Fruit fly (Drosophila melanogaster) whole organism, prepupa: ENCODE results near the gene CG4069.

Source experiments
- Blimp-1 ChIP-seq: fragments of 200-800 bp; sonication (Bioruptor generic); optimal IDR thresholded peaks from 3 replicates; lab custom pipeline; 2017; ENCODE audit warnings: missing biosample characterization, missing genetic modification characterization, mild to moderate bottlenecking, moderate library complexity, missing genetic modification reagents
- CG10631 ChIP-seq: fragments of 200-800 bp; sonication (Bioruptor generic); optimal IDR thresholded peaks from 2 replicates; lab custom pipeline; 2016; ENCODE audit warnings: missing biosample characterization, missing genetic modification characterization
- CG10669 ChIP-seq: fragments of 200-800 bp; sonication (Bioruptor generic); optimal IDR thresholded peaks from 3 replicates; lab custom pipeline; 2018; ENCODE audit warnings: missing biosample characterization, mild to moderate bottlenecking, missing genetic modification characterization, moderate library complexity
- CG11294 ChIP-seq: fragments of 200-800 bp; sonication (Bioruptor generic); IDR thresholded peaks from 2 replicates; pipeline ENCODE4 v1.3.6; 2022; ENCODE audit warnings: missing biosample characterization, missing genetic modification characterization
- CG11762 ChIP-seq: fragments of 200-800 bp; sonication (Bioruptor generic); optimal IDR thresholded peaks from 3 replicates; lab custom pipeline; 2016; ENCODE audit warnings: missing biosample characterization, missing genetic modification characterization; ENCODE audit not compliant: insufficient read depth
- CG11902 ChIP-seq: fragments of 200-800 bp; sonication (Bioruptor generic); optimal IDR thresholded peaks from 3 replicates; lab custom pipeline; 2016; ENCODE audit warnings: missing biosample characterization, missing genetic modification characterization
- CG15336 ChIP-seq: fragments of 200-800 bp; sonication (Bioruptor generic); IDR thresholded peaks from 2 replicates; pipeline ENCODE4 v1.3.6; 2022; ENCODE audit warnings: missing biosample characterization, missing genetic modification characterization
- CG1621 ChIP-seq: fragments of 200-800 bp; sonication (Bioruptor generic); optimal IDR thresholded peaks from 3 replicates; lab custom pipeline; 2018; ENCODE audit warnings: missing biosample characterization, mild to moderate bottlenecking, missing genetic modification characterization
- CG3032 ChIP-seq: fragments of 200-800 bp; optimal IDR thresholded peaks from 2 replicates; lab custom pipeline; 2019; ENCODE audit warnings: missing biosample characterization, mild to moderate bottlenecking, missing genetic modification characterization, moderate library complexity
- CG31627 ChIP-seq: fragments of 200-800 bp; sonication (Bioruptor generic); optimal IDR thresholded peaks from 3 replicates; lab custom pipeline; 2016; ENCODE audit warnings: missing biosample characterization, missing genetic modification characterization
- CG32006 ChIP-seq: fragments of 200-800 bp; sonication (Bioruptor generic); optimal IDR thresholded peaks from 3 replicates; lab custom pipeline; 2017; ENCODE audit warnings: missing biosample characterization, mild to moderate bottlenecking, missing genetic modification characterization
- CG34406 ChIP-seq: fragments of 200-800 bp; sonication (Bioruptor generic); optimal IDR thresholded peaks from 3 replicates; lab custom pipeline; 2016; ENCODE audit warnings: missing biosample characterization, missing genetic modification characterization
- CG3919 ChIP-seq: fragments of 200-800 bp; sonication (Bioruptor generic); optimal IDR thresholded peaks from 3 replicates; lab custom pipeline; 2016; ENCODE audit warnings: missing biosample characterization, missing genetic modification characterization
- CG4318 ChIP-seq: fragments of 200-800 bp; sonication (Bioruptor generic); optimal IDR thresholded peaks from 3 replicates; lab custom pipeline; 2017; ENCODE audit warnings: missing biosample characterization, mild to moderate bottlenecking, missing genetic modification characterization
- CG6163 ChIP-seq: fragments of 200-800 bp; sonication (Bioruptor generic); IDR thresholded peaks from 3 replicates; pipeline ENCODE4 v1.3.6; 2022; ENCODE audit warnings: missing biosample characterization, missing genetic modification characterization
- CG6276 ChIP-seq: fragments of 200-800 bp; sonication (Bioruptor generic); optimal IDR thresholded peaks from 2 replicates; lab custom pipeline; 2017; ENCODE audit warnings: missing biosample characterization, mild to moderate bottlenecking, missing genetic modification characterization
- CG6808 ChIP-seq: fragments of 200-800 bp; sonication (Bioruptor generic); optimal IDR thresholded peaks from 3 replicates; lab custom pipeline; 2017; ENCODE audit warnings: missing biosample characterization, missing genetic modification characterization, mild to moderate bottlenecking, moderate library complexity, missing genetic modification reagents
- CG6854 ChIP-seq: fragments of 200-800 bp; sonication (Bioruptor generic); optimal IDR thresholded peaks from 2 replicates; lab custom pipeline; 2017; ENCODE audit warnings: missing biosample characterization, mild to moderate bottlenecking, missing genetic modification characterization
- CG9139 ChIP-seq: fragments of 200-800 bp; sonication (Bioruptor generic); optimal IDR thresholded peaks from 3 replicates; lab custom pipeline; 2017; ENCODE audit warnings: missing biosample characterization, mild to moderate bottlenecking, missing genetic modification characterization
- Eip78C ChIP-seq: fragments of 200-800 bp; sonication (Bioruptor generic); peaks from one replicate; lab custom pipeline; 2016; ENCODE audit warnings: missing biosample characterization, missing genetic modification characterization
- Eip93F ChIP-seq: fragments of 200-800 bp; sonication (Bioruptor generic); optimal IDR thresholded peaks from 2 replicates; lab custom pipeline; 2016; ENCODE audit warnings: missing biosample characterization, mild to moderate bottlenecking, missing genetic modification characterization
- Ets21C ChIP-seq: fragments of 200-800 bp; sonication (Bioruptor generic); optimal IDR thresholded peaks from 3 replicates; lab custom pipeline; 2016; ENCODE audit warnings: missing biosample characterization, missing genetic modification characterization
- Ets96B ChIP-seq: fragments of 200-800 bp; optimal IDR thresholded peaks from 2 replicates; lab custom pipeline; 2019; ENCODE audit warnings: missing biosample characterization, mild to moderate bottlenecking, missing genetic modification characterization, moderate library complexity
- Gug ChIP-seq: fragments of 200-800 bp; sonication (Bioruptor generic); IDR thresholded peaks from 2 replicates; pipeline ENCODE4 v1.3.6; 2022; ENCODE audit warnings: missing biosample characterization, missing genetic modification characterization
- Hr39 ChIP-seq: fragments of 200-800 bp; sonication (Bioruptor generic); optimal IDR thresholded peaks from 2 replicates; lab custom pipeline; 2016; ENCODE audit warnings: missing biosample characterization, missing genetic modification characterization
- Hr4 ChIP-seq: fragments of 200-800 bp; sonication (Bioruptor generic); optimal IDR thresholded peaks from 3 replicates; lab custom pipeline; 2016; ENCODE audit warnings: missing biosample characterization, missing genetic modification characterization
- Lpt ChIP-seq: fragments of 200-800 bp; sonication (Bioruptor generic); optimal IDR thresholded peaks from 3 replicates; lab custom pipeline; 2016; ENCODE audit warnings: missing biosample characterization, missing genetic modification characterization
- Met ChIP-seq: fragments of 200-800 bp; sonication (Bioruptor generic); optimal IDR thresholded peaks from 3 replicates; lab custom pipeline; 2016; ENCODE audit warnings: missing biosample characterization, missing genetic modification characterization
- OdsH ChIP-seq: fragments of 200-800 bp; sonication (Bioruptor generic); optimal IDR thresholded peaks from 3 replicates; lab custom pipeline; 2016; ENCODE audit warnings: missing biosample characterization, missing genetic modification characterization
- Sox14 ChIP-seq: fragments of 200-800 bp; sonication (Bioruptor generic); optimal IDR thresholded peaks from 3 replicates; lab custom pipeline; 2016; ENCODE audit warnings: missing biosample characterization, missing genetic modification characterization
- cyc ChIP-seq: fragments of 200-800 bp; sonication (Bioruptor generic); optimal IDR thresholded peaks from 3 replicates; lab custom pipeline; 2016; ENCODE audit warnings: missing biosample characterization, missing genetic modification characterization
- dac ChIP-seq: fragments of 200-800 bp; sonication (Bioruptor generic); optimal IDR thresholded peaks from 2 replicates; lab custom pipeline; 2017; ENCODE audit warnings: missing biosample characterization, mild to moderate bottlenecking, missing genetic modification characterization
- dsx ChIP-seq: fragments of 200-800 bp; optimal IDR thresholded peaks from 3 replicates; lab custom pipeline; 2019; ENCODE audit warnings: missing biosample characterization, mild to moderate bottlenecking, missing genetic modification characterization, moderate library complexity; ENCODE audit not compliant: poor library complexity, severe bottlenecking
- esn ChIP-seq: fragments of 200-800 bp; sonication (Bioruptor generic); optimal IDR thresholded peaks from 2 replicates; lab custom pipeline; 2016; ENCODE audit warnings: missing biosample characterization, mild to moderate bottlenecking, missing genetic modification characterization, moderate library complexity
- fd59A ChIP-seq: fragments of 200-800 bp; sonication (Bioruptor generic); optimal IDR thresholded peaks from 2 replicates; lab custom pipeline; 2017; ENCODE audit warnings: missing biosample characterization, mild to moderate bottlenecking, missing genetic modification characterization, missing genetic modification reagents
- fkh ChIP-seq: fragments of 200-800 bp; sonication (Bioruptor generic); optimal IDR thresholded peaks from 3 replicates; lab custom pipeline; 2017; ENCODE audit warnings: missing biosample characterization, mild to moderate bottlenecking, missing genetic modification characterization, moderate library complexity
- lz ChIP-seq: fragments of 200-800 bp; sonication (Bioruptor generic); optimal IDR thresholded peaks from 3 replicates; lab custom pipeline; 2016; ENCODE audit warnings: missing biosample characterization, missing genetic modification characterization
- pdm3 ChIP-seq: fragments of 200-800 bp; sonication (Bioruptor generic); optimal IDR thresholded peaks from 3 replicates; lab custom pipeline; 2016; ENCODE audit warnings: missing biosample characterization, missing genetic modification characterization
- salr ChIP-seq, 2 experiments: fragments of 200-800 bp; sonication (Bioruptor generic); optimal IDR thresholded peaks; 3 replicates each; lab custom pipeline; 2016 to 2018; ENCODE audit warnings: missing biosample characterization in 2 of 2, missing genetic modification characterization in 2 of 2, mild to moderate bottlenecking in 1 of 2
- spab ChIP-seq: fragments of 200-800 bp; sonication (Bioruptor generic); optimal IDR thresholded peaks from 2 replicates; lab custom pipeline; 2017; ENCODE audit warnings: missing biosample characterization, mild to moderate bottlenecking, missing genetic modification characterization, missing genetic modification reagents
- ss ChIP-seq, 2 experiments: fragments of 200-800 bp; sonication (Bioruptor generic); optimal IDR thresholded peaks; 2 replicates in 1 of 2; 3 replicates in 1 of 2; lab custom pipeline; 2017 to 2018; ENCODE audit warnings: mild to moderate bottlenecking in 2 of 2, missing biosample characterization in 2 of 2, missing genetic modification characterization in 2 of 2, moderate library complexity in 1 of 2
- svp ChIP-seq: fragments of 200-800 bp; sonication (Bioruptor generic); peaks from one replicate; lab custom pipeline; 2016; ENCODE audit warnings: missing biosample characterization, missing genetic modification characterization
- topi ChIP-seq: fragments of 200-800 bp; sonication (Bioruptor generic); optimal IDR thresholded peaks from 3 replicates; lab custom pipeline; 2016; ENCODE audit warnings: missing biosample characterization, missing genetic modification characterization

The CG4069 gene

DNA sequence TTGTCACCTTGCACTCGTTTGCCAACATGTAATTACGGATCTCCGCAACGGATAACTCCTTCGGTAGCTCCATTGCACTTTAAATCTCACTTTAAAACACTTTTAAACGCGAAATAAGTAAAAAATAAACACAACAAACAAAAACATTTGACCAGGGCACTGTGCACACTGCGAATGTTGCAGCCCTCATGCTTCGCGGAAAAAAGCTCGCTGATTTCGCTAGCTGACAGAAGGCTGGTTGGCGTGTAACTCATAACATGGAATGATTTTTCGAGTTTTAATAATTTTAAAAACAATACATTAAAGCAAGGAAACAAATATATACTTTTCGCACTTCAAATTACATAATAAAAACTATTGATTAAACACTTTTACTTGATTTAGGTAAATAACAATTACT is 35.3 kb upstream of the CG4069 start, which contains the start of gene sowah:
Gene sowah (minus strand): TSS at position 177 of the 400 bp plus-strand sequence.
- peak; percentile 62 for TF ChIP-seq Eip78C (GFP tag; lab: Kevin White, UChicago)
- TF ChIP-seq Ets21C (GFP tag; lab: Kevin White, UChicago): peak; percentile 7
- TF ChIP-seq CG6276 (GFP tag; lab: Kevin White, UChicago): no peak
- peak; percentile 38; the same call in 1 of the 2 replicates for TF ChIP-seq Gug
- peak; percentile 17 for TF ChIP-seq CG10669
- TF ChIP-seq salr (GFP tag; optimal IDR thresholded peaks at IDR 0.05; lab: Kevin White, UChicago): peak in 1 of 2 experiments; percentile 37
- TF ChIP-seq CG1621 (tag; lab: Kevin White, UChicago): peak; percentile 18
- no peak for TF ChIP-seq CG6854 (GFP tag; lab: Kevin White, UChicago)
- peak; percentile 97 for TF ChIP-seq fkh (GFP tag; lab: Kevin White, UChicago)
- no peak for TF ChIP-seq CG11762
- peak; percentile 8 for TF ChIP-seq CG11902 (GFP tag; lab: Kevin White, UChicago)
- peak; percentile 35 for TF ChIP-seq Met
- peak; percentile 41 for TF ChIP-seq Hr39 (GFP tag; lab: Kevin White, UChicago)
- no peak for TF ChIP-seq dac
- no peak for TF ChIP-seq spab (GFP tag; lab: Kevin White, UChicago)
- TF ChIP-seq OdsH: peak; percentile 23
- TF ChIP-seq svp (GFP tag; lab: Kevin White, UChicago): no peak
- peak; percentile 48 for TF ChIP-seq CG31627 (GFP tag; lab: Kevin White, UChicago)
- peak; percentile 15 for TF ChIP-seq pdm3
- peak; percentile 77 for TF ChIP-seq Sox14
- peak; percentile 32 for TF ChIP-seq esn (GFP tag; lab: Kevin White, UChicago)
- TF ChIP-seq Ets96B (tag; lab: Kevin White, UChicago): peak; percentile 24
- TF ChIP-seq CG3032 (tag; lab: Kevin White, UChicago): peak; percentile 58
- TF ChIP-seq CG32006 (GFP tag; lab: Kevin White, UChicago): peak; percentile 22
- peak; percentile 39 for TF ChIP-seq topi
- 0 out of 2 replicates have a peak, but pooled peaks have one; percentile 14 for TF ChIP-seq CG15336
- peak; percentile 54 for TF ChIP-seq cyc (GFP tag; lab: Kevin White, UChicago)
- TF ChIP-seq Hr4 (GFP tag; lab: Kevin White, UChicago): peak; percentile 13
- TF ChIP-seq CG3919 (GFP tag; lab: Kevin White, UChicago): peak; percentile 41
- TF ChIP-seq ss (GFP tag; optimal IDR thresholded peaks at IDR 0.05; lab: Kevin White, UChicago): peak in 1 of 2 experiments; percentile 14
- no peak for TF ChIP-seq CG11294
- TF ChIP-seq dsx (GFP tag; lab: Kevin White, UChicago): peak; percentile 27

- TF ChIP-seq CG4318 (GFP tag; lab: Kevin White, UChicago) (no peak), Lpt (GFP tag; lab: Kevin White, UChicago) (no peak), Hr4 (GFP tag; lab: Kevin White, UChicago) (no peak)
These were observed 29.1 kb upstream of the CG4069 start for dm6 chr3L:12566065-12566730.

DNA sequence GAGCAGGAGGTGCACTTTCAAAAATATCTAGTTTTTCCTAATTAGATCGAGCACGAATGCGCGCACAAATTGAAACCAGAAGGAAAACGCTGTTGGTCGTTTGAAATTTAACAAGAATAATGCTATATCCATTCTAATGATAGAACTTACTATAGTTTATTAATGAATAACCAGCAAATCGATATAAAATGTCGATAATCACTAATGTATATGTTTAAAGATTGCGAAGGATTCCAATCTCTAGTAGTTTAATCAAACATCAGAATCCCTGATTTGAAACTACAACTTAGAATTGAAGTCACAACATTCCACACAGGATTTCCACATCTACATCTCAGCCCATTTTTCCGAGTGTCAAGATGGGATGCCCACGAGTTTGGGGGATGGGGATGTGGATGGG is 28.3 kb upstream of the CG4069 start:
- no peak for TF ChIP-seq fd59A (GFP tag; lab: Kevin White, UChicago)
- no peak for TF ChIP-seq CG6163
- no peak for TF ChIP-seq lz
- no peak for TF ChIP-seq CG15336
- TF ChIP-seq CG31627 (GFP tag; lab: Kevin White, UChicago): no peak
- TF ChIP-seq Blimp-1 (GFP tag; lab: Kevin White, UChicago): no peak
- TF ChIP-seq topi: no peak
- TF ChIP-seq CG6808 (GFP tag; lab: Kevin White, UChicago): no peak
- no peak for TF ChIP-seq CG11762
- no peak for TF ChIP-seq CG9139 (GFP tag; lab: Kevin White, UChicago)
- TF ChIP-seq salr (GFP tag; optimal IDR thresholded peaks at IDR 0.05; lab: Kevin White, UChicago): no peak
- no peak for TF ChIP-seq CG11902 (GFP tag; lab: Kevin White, UChicago)
- no peak for TF ChIP-seq CG34406
- TF ChIP-seq fkh (GFP tag; lab: Kevin White, UChicago): no peak
- no peak for TF ChIP-seq Eip93F (GFP tag; lab: Kevin White, UChicago)
- TF ChIP-seq cyc (GFP tag; lab: Kevin White, UChicago): no peak
- no peak for TF ChIP-seq esn (GFP tag; lab: Kevin White, UChicago)
- TF ChIP-seq CG10631 (GFP tag; lab: Kevin White, UChicago): no peak
